Fruit fly (Drosophila melanogaster): ENCODE data around the gene CG33178.
A peak's percentile ranks its signal among the peaks of the same experiment; 100 is the strongest.

CG33178 gene

DNA sequence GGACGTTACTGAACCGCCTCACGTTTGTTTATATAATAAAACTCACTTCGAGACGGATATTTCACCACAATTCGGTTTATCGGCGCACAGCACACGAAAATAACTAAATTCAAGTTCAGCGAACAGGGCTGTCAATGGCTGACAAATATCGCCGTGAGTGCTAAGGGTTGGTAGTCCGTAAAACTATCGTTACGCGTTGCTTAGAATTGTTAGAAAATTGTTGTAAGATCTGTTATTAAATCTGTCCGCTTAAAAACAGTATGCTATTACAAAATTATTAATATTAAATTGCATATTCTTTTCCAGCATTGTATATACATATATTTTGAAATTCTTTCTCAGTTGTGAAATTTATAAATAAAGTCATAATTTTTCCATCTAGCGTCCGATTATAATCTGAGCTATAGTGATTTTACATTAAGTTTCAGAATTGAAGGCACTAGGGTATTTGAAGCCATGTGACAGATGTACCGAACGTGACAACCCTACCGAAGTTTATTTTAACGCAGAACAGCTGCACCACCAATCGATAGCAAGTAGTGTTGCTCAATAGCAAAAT lies 2.0 kb downstream of the CG33178 start, which contains the start of gene Cox17 (continued):
- TF ChIP-seq Six4 (GFP tag; optimal IDR thresholded peaks at IDR 0.05) (peak; percentile 78), CkIIα-i1 (GFP tag; IDR thresholded peaks at IDR 0.05) (no peak), MTF-1 (GFP tag; optimal IDR thresholded peaks at IDR 0.05; ENCODE audit: borderline replicate concordance) (no peak), Dad (GFP tag; optimal IDR thresholded peaks at IDR 0.05) (peak; percentile 49), zf30C (GFP tag; optimal IDR thresholded peaks at IDR 0.05) (no peak), Dref (GFP tag; IDR thresholded peaks at IDR 0.05) (peak; percentile 49), CG1647 (GFP tag; optimal IDR thresholded peaks at IDR 0.05) (peak; percentile 63), Mrtf (GFP tag; IDR thresholded peaks at IDR 0.05) (peak; percentile 64; the same call in 2 of the 3 replicates), hb (GFP tag; IDR thresholded peaks at IDR 0.05; ENCODE audit: partially characterized antibody) (peak; percentile 67; the same call in 1 of the 3 replicates), HmgD (GFP tag; optimal IDR thresholded peaks at IDR 0.05) (no peak), CG10147 (GFP tag; optimal IDR thresholded peaks at IDR 0.05) (peak; percentile 77), CG18619 (GFP tag; optimal IDR thresholded peaks at IDR 0.05) (peak; percentile 83), CG9437 (GFP tag; optimal IDR thresholded peaks at IDR 0.05) (peak; percentile 84), eve (GFP tag; optimal IDR thresholded peaks at IDR 0.05) (peak in 1 of 2 experiments; percentile 96), pita (GFP tag; optimal IDR thresholded peaks at IDR 0.05) (no peak), h (optimal IDR thresholded peaks at IDR 0.05) (no peak), so (GFP tag; IDR thresholded peaks at IDR 0.05) (peak; percentile 32; the same call in 1 of the 3 replicates), Spps (tag; optimal IDR thresholded peaks at IDR 0.05) (peak; percentile 50), cas (GFP tag; IDR thresholded peaks at IDR 0.05) (no peak), CG7372 (GFP tag; IDR thresholded peaks at IDR 0.05) (peak; percentile 57), CG7556 (GFP tag; optimal IDR thresholded peaks at IDR 0.05) (peak; percentile 86), CG4424 (GFP tag; optimal IDR thresholded peaks at IDR 0.05) (peak; percentile 82), CG14710 (tag; optimal IDR thresholded peaks at IDR 0.05) (peak; percentile 89), NK7.1 (GFP tag; optimal IDR thresholded peaks at IDR 0.05) (no peak), ash1 (GFP tag; optimal IDR thresholded peaks at IDR 0.05) (no peak), tna (GFP tag; IDR thresholded peaks at IDR 0.05; ENCODE audit: partially characterized antibody) (no peak), wdn (GFP tag; IDR thresholded peaks at IDR 0.05) (no peak), Pdp1 (GFP tag; optimal IDR thresholded peaks at IDR 0.05) (peak; percentile 75 to 78), cg (GFP tag; optimal IDR thresholded peaks at IDR 0.05) (no peak), lola (GFP tag; optimal IDR thresholded peaks at IDR 0.05) (peak in 1 of 3 experiments; percentile 86), trh (GFP tag; optimal IDR thresholded peaks at IDR 0.05) (peak; percentile 73), E2f2 (GFP tag; IDR thresholded peaks at IDR 0.05) (peak; percentile 43; the same call in 1 of the 2 replicates), Trl (optimal IDR thresholded peaks at IDR 0.05) (no peak), Trl (GFP tag; optimal IDR thresholded peaks at IDR 0.05) (peak; percentile 48), ara (GFP tag; IDR thresholded peaks at IDR 0.05) (no peak; the same call in 1 of the 2 replicates), sima (GFP tag; optimal IDR thresholded peaks at IDR 0.05) (no peak), emc (GFP tag; optimal IDR thresholded peaks at IDR 0.05) (peak; percentile 20), odd (GFP tag; optimal IDR thresholded peaks at IDR 0.05) (peak; percentile 63)

DNA sequence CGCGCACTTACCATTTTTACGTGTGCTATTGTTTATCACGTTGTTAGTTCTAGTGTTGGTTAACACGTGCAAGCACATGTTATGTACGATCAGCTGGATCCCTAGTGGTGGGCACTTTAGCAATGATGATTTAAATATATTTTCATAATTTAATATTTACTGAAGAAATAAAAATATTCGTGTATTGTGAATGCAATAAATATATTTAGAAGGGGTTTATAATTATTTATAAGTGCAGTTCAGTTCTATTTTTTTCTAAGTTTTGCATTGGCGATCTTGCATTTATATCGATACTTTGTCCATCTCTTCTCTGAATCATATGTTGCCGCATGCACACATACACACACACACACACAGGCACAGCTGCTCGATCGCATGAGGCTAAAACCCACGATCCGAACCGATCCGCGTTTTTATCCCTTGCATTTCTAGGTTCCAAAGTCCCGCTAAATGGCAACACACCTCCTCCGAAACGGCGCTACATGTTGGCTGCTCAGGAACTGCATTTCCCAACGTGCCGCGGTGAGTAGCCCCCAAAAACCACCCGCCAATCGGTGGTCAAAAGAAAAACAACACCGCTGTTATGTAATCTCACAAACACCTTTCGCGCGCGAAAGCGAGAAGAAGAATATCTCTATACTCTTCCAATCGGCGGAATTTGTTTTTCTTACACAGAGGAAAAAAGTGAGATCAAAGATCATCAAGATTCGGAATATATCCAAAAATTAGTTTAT lies 3.3 kb downstream of the CG33178 start, which contains the start of the genes CG15027 and Dbct:
CG15027 (minus strand) TSS at position 51 of the 734 bp plus-strand sequence.
Dbct (plus strand) TSS at position 349 of the 734 bp plus-strand sequence.
- TF ChIP-seq CG7357 (GFP tag; IDR thresholded peaks at IDR 0.05) (0 out of 3 replicates have a peak, but pooled peaks have one; percentile 35), Atf-2 (GFP tag; optimal IDR thresholded peaks at IDR 0.05) (no peak), CG32772 (GFP tag; IDR thresholded peaks at IDR 0.05) (peak; percentile 67), CG15696 (tag; optimal IDR thresholded peaks at IDR 0.05) (peak; percentile 74), kni (GFP tag; optimal IDR thresholded peaks at IDR 0.05) (no peak), Lpt (GFP tag; optimal IDR thresholded peaks at IDR 0.05) (no peak), ewg (GFP tag; optimal IDR thresholded peaks at IDR 0.05) (peak; percentile 19), cas (GFP tag; IDR thresholded peaks at IDR 0.05) (no peak), CG10462 (GFP tag; optimal IDR thresholded peaks at IDR 0.05) (no peak), CG13775 (GFP tag; optimal IDR thresholded peaks at IDR 0.05) (peak; percentile 68), CG8924 (tag; optimal IDR thresholded peaks at IDR 0.05) (peak; percentile 70), nom (GFP tag; optimal IDR thresholded peaks at IDR 0.05) (peak; percentile 36), Ada2b (GFP tag; IDR thresholded peaks at IDR 0.05) (peak; percentile 64), CG1233 (GFP tag; optimal IDR thresholded peaks at IDR 0.05) (peak; percentile 58)

Measured in whole organism, embryonic.